Worm (Caenorhabditis elegans) whole organism, L4 larva: ENCODE results near the gene nhr-11.

ENCODE experiments used
- F49E8.2 ChIP-seq: sonication (generic microtip); optimal IDR thresholded peaks from 2 replicates; lab custom pipeline; 2016; ENCODE audit warnings: missing compliant biosample characterization, mild to moderate bottlenecking, missing genetic modification characterization, borderline replicate concordance
- R02D3.7 ChIP-seq: fragments of 150-350 bp; sonication (generic microtip); optimal IDR thresholded peaks from 3 replicates; lab custom pipeline; 2014; ENCODE audit warnings: missing biosample characterization, missing genetic modification characterization
- T26A8.4 ChIP-seq: fragments of 200-800 bp; sonication (Bioruptor generic); IDR thresholded peaks from 2 replicates; pipeline ENCODE4 v1.3.6; 2022; ENCODE audit warnings: missing genetic modification characterization, missing compliant biosample characterization
- ZK337.2 ChIP-seq: fragments of 200-800 bp; sonication (Bioruptor generic); IDR thresholded peaks from 2 replicates; pipeline ENCODE4 v1.3.6; 2022; ENCODE audit warnings: missing genetic modification reagents, missing genetic modification characterization, missing compliant biosample characterization
- aly-2 ChIP-seq: sonication (generic microtip); optimal IDR thresholded peaks from 2 replicates; lab custom pipeline; 2018; ENCODE audit warnings: missing biosample characterization, missing genetic modification characterization
- ama-1 ChIP-seq: fragments of 150-350 bp; optimal IDR thresholded peaks from 2 replicates; lab custom pipeline; 2014; ENCODE audit warnings: inconsistent platforms, mixed read lengths
- ceh-20 ChIP-seq: fragments of 200-800 bp; sonication (Bioruptor generic); IDR thresholded peaks from 2 replicates; pipeline ENCODE4 v1.3.6; 2022; ENCODE audit warnings: missing genetic modification reagents, missing genetic modification characterization, missing compliant biosample characterization
- ceh-32 ChIP-seq: sonication (generic microtip); optimal IDR thresholded peaks from 2 replicates; lab custom pipeline; 2016; ENCODE audit warnings: mild to moderate bottlenecking, missing genetic modification characterization, missing compliant biosample characterization; ENCODE audit not compliant: poor library complexity
- ces-1 ChIP-seq: fragments of 150-350 bp; sonication (generic microtip); optimal IDR thresholded peaks from 4 replicates; lab custom pipeline; 2014; ENCODE audit warnings: missing biosample characterization, missing genetic modification reagents, missing genetic modification characterization
- daf-16 ChIP-seq, 3 experiments: sonication (generic microtip); optimal IDR thresholded peaks; 2 replicates each; lab custom pipeline; 2016 to 2017; ENCODE audit warnings: missing genetic modification characterization in 3 of 3, missing genetic modification reagents in 3 of 3, mild to moderate bottlenecking in 2 of 3, missing compliant biosample characterization in 2 of 3, missing biosample characterization in 1 of 3, moderate library complexity in 1 of 3
- dmd-8 ChIP-seq: fragments of 200-800 bp; sonication (Bioruptor generic); IDR thresholded peaks from 2 replicates; pipeline ENCODE4 v1.3.6; 2022; ENCODE audit warnings: missing genetic modification characterization, missing compliant biosample characterization
- dmd-9 ChIP-seq: fragments of 200-800 bp; sonication (Bioruptor generic); IDR thresholded peaks from 2 replicates; pipeline ENCODE4 v1.3.6; 2022; ENCODE audit warnings: missing genetic modification reagents, missing genetic modification characterization, missing compliant biosample characterization
- duxl-1 ChIP-seq: sonication (generic microtip); optimal IDR thresholded peaks from 2 replicates; lab custom pipeline; 2016; ENCODE audit warnings: mild to moderate bottlenecking, missing genetic modification characterization, moderate library complexity, missing compliant biosample characterization; ENCODE audit not compliant: poor library complexity
- dve-1 ChIP-seq: sonication (generic microtip); optimal IDR thresholded peaks from 2 replicates; lab custom pipeline; 2017; ENCODE audit warnings: antibody characterized with exemption, mild to moderate bottlenecking, missing genetic modification characterization, missing compliant biosample characterization; ENCODE audit not compliant: insufficient read depth
- fkh-10 ChIP-seq: fragments of 150-350 bp; optimal IDR thresholded peaks from 2 replicates; lab custom pipeline; 2014; ENCODE audit warnings: missing biosample characterization, missing genetic modification reagents, missing genetic modification characterization
- gei-8 ChIP-seq: fragments of 200-800 bp; sonication (Bioruptor generic); optimal IDR thresholded peaks from 2 replicates; lab custom pipeline; 2018; ENCODE audit warnings: mild to moderate bottlenecking, missing genetic modification characterization, missing compliant biosample characterization
- hlh-30 ChIP-seq: sonication (generic microtip); optimal IDR thresholded peaks from 2 replicates; lab custom pipeline; 2017; ENCODE audit warnings: antibody characterized with exemption, mild to moderate bottlenecking, missing genetic modification characterization, missing compliant biosample characterization; ENCODE audit not compliant: insufficient read depth
- jun-1 ChIP-seq: fragments of 150-350 bp; optimal IDR thresholded peaks from 2 replicates; lab custom pipeline; 2014; ENCODE audit warnings: missing biosample characterization, missing genetic modification reagents, missing genetic modification characterization
- lim-7 ChIP-seq: fragments of 200-800 bp; sonication (Bioruptor generic); IDR thresholded peaks from 2 replicates; pipeline ENCODE4 v1.3.6; 2022; ENCODE audit warnings: missing genetic modification characterization, missing compliant biosample characterization
- lin-13 ChIP-seq: fragments of 150-350 bp; optimal IDR thresholded peaks from 2 replicates; lab custom pipeline; 2014; ENCODE audit warnings: missing biosample characterization, missing genetic modification reagents, missing genetic modification characterization
- lin-38 ChIP-seq: fragments of 200-800 bp; sonication (Bioruptor generic); IDR thresholded peaks from 2 replicates; pipeline ENCODE4 v1.3.6; 2022; ENCODE audit warnings: missing genetic modification reagents, missing genetic modification characterization, missing compliant biosample characterization
- lin-39 ChIP-seq: fragments of 150-350 bp; optimal IDR thresholded peaks from 2 replicates; lab custom pipeline; 2014; ENCODE audit warnings: missing biosample characterization, missing genetic modification reagents, missing genetic modification characterization
- lsy-2 ChIP-seq, 2 experiments: fragments of 150-350 bp in 1 of 2; sonication (generic microtip) in 1 of 2; optimal IDR thresholded peaks; 2 replicates each; lab custom pipeline; 2014 to 2017; ENCODE audit warnings: missing biosample characterization in 2 of 2, missing genetic modification characterization in 2 of 2
- madf-5 ChIP-seq, 2 experiments: fragments of 200-800 bp; sonication (Bioruptor generic); IDR thresholded peaks; 2 replicates each; pipeline ENCODE4 v1.3.6; 2022; ENCODE audit warnings: missing compliant biosample characterization in 2 of 2, missing genetic modification characterization in 2 of 2
- mep-1 ChIP-seq: fragments of 150-350 bp; sonication (generic microtip); optimal IDR thresholded peaks from 3 replicates; lab custom pipeline; 2014; ENCODE audit warnings: missing biosample characterization, missing genetic modification characterization
- mxl-2 ChIP-seq: fragments of 200-800 bp; sonication (Bioruptor generic); conservative IDR thresholded peaks from 2 replicates; pipeline ENCODE4 v1.3.6; 2022; ENCODE audit warnings: missing genetic modification reagents, missing genetic modification characterization, missing compliant biosample characterization
- nhr-11 ChIP-seq: fragments of 150-350 bp; optimal IDR thresholded peaks from 2 replicates; lab custom pipeline; 2014; ENCODE audit warnings: missing biosample characterization, missing genetic modification characterization
- nhr-237 ChIP-seq: sonication (generic microtip); optimal IDR thresholded peaks from 2 replicates; lab custom pipeline; 2017; ENCODE audit warnings: missing biosample characterization, missing genetic modification characterization
- nhr-25 ChIP-seq: sonication (generic microtip); optimal IDR thresholded peaks from 2 replicates; lab custom pipeline; 2017; ENCODE audit warnings: missing genetic modification characterization, mild to moderate bottlenecking, missing compliant biosample characterization, antibody characterized with exemption, moderate library complexity, borderline replicate concordance; ENCODE audit not compliant: insufficient read depth
- nhr-41 ChIP-seq: fragments of 200-800 bp; sonication (Bioruptor generic); IDR thresholded peaks from 2 replicates; pipeline ENCODE4 v1.3.6; 2022; ENCODE audit warnings: missing genetic modification reagents, missing genetic modification characterization, missing compliant biosample characterization
- nhr-6 ChIP-seq: fragments of 150-350 bp; optimal IDR thresholded peaks from 2 replicates; lab custom pipeline; 2014; ENCODE audit warnings: missing biosample characterization, missing genetic modification characterization
- nhr-76 ChIP-seq: fragments of 150-350 bp; optimal IDR thresholded peaks from 2 replicates; lab custom pipeline; 2014; ENCODE audit warnings: missing biosample characterization, missing genetic modification characterization
- php-3 ChIP-seq: fragments of 200-800 bp; sonication (Bioruptor generic); IDR thresholded peaks from 2 replicates; pipeline ENCODE4 v1.3.6; 2022; ENCODE audit warnings: missing genetic modification reagents, missing genetic modification characterization, missing compliant biosample characterization
- pqm-1 ChIP-seq: sonication (generic microtip); optimal IDR thresholded peaks from 2 replicates; lab custom pipeline; 2017; ENCODE audit warnings: missing biosample characterization, missing genetic modification characterization
- saeg-2 ChIP-seq: fragments of 200-800 bp; sonication (Bioruptor generic); IDR thresholded peaks from 2 replicates; pipeline ENCODE4 v1.3.6; 2022; ENCODE audit warnings: missing genetic modification reagents, missing genetic modification characterization, missing compliant biosample characterization
- sdz-12 ChIP-seq: fragments of 200-800 bp; sonication (Bioruptor generic); optimal IDR thresholded peaks from 2 replicates; lab custom pipeline; 2018; ENCODE audit warnings: mild to moderate bottlenecking, missing genetic modification characterization, missing compliant biosample characterization
- set-16 ChIP-seq: fragments of 200-800 bp; sonication (Bioruptor generic); IDR thresholded peaks from 2 replicates; pipeline ENCODE4 v1.3.6; 2022; ENCODE audit warnings: missing genetic modification reagents, missing genetic modification characterization, missing compliant biosample characterization
- tra-1 ChIP-seq: fragments of 200-800 bp; sonication (Bioruptor generic); IDR thresholded peaks from 2 replicates; pipeline ENCODE4 v1.3.6; 2022; ENCODE audit warnings: missing genetic modification reagents, missing genetic modification characterization, missing compliant biosample characterization
- unc-130 ChIP-seq: sonication (generic microtip); optimal IDR thresholded peaks from 2 replicates; lab custom pipeline; 2016; ENCODE audit warnings: missing genetic modification reagents, missing genetic modification characterization, missing compliant biosample characterization
- unc-62 ChIP-seq, 3 experiments: fragments of 150-350 bp in 1 of 3; sonication (generic microtip); optimal IDR thresholded peaks in 2 of 3; peaks in 1 of 3; 1 replicate in 1 of 3; 2 replicates in 2 of 3; lab custom pipeline; 2014 to 2017; ENCODE audit warnings: missing biosample characterization in 3 of 3, missing genetic modification characterization in 3 of 3, missing genetic modification reagents in 3 of 3, missing genotype in 1 of 3
- vab-7 ChIP-seq: fragments of 200-800 bp; sonication (Bioruptor generic); IDR thresholded peaks from 2 replicates; pipeline ENCODE4 v1.3.6; 2022; ENCODE audit warnings: missing genetic modification reagents, missing genetic modification characterization, missing compliant biosample characterization
- zfp-3 ChIP-seq: fragments of 200-800 bp; sonication (Bioruptor generic); conservative IDR thresholded peaks from 2 replicates; pipeline ENCODE4 v1.3.6; 2022; ENCODE audit warnings: missing genetic modification reagents, missing genetic modification characterization, missing compliant biosample characterization
- zip-11 ChIP-seq: fragments of 200-800 bp; sonication (Bioruptor generic); IDR thresholded peaks from 2 replicates; pipeline ENCODE4 v1.3.6; 2022; ENCODE audit warnings: missing genetic modification characterization, missing compliant biosample characterization
- ztf-7 ChIP-seq: fragments of 150-350 bp; optimal IDR thresholded peaks from 2 replicates; lab custom pipeline; 2014; ENCODE audit warnings: missing biosample characterization, missing genetic modification characterization

The nhr-11 gene

DNA sequence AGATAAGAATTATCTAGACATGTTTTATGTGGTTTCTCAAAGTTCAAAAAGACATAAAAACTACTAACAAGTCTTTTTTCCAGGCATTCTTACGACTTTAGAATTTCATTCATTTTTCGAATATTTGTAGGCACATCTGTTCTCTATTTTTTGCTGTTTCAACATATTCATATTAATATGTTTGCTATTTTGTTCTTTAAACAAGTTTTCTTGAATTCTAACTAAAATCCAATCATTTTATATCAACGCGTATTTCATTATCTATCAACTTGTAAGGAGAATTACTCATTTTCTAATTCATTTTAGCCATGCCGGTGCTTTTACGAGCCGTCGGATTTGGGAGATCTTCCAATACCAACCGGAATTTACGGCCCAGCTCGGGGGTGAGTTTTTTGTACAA lies 12.3 kb downstream of the nhr-11 start, which contains the start of gene twk-8:
twk-8 (plus strand) TSS at position 301 of the 400 bp plus-strand sequence.
- TF ChIP-seq dmd-9, result no peak
- no peak for TF ChIP-seq tra-1 (GFP tag; lab: Robert Waterston, UW)
- TF ChIP-seq unc-130, result no peak
- TF ChIP-seq pqm-1 (tag; lab: Kevin White, UChicago), result no peak
- no peak for TF ChIP-seq madf-5 (GFP tag; IDR thresholded peaks at IDR 0.05; lab: Robert Waterston, UW)
- no peak for TF ChIP-seq nhr-41 (GFP tag; lab: Robert Waterston, UW)
- TF ChIP-seq F49E8.2 (tag; lab: Kevin White, UChicago), result no peak
- TF ChIP-seq sdz-12 (GFP tag; lab: Kevin White, UChicago), result no peak
- TF ChIP-seq nhr-6, result no peak
- TF ChIP-seq T26A8.4 (GFP tag; lab: Robert Waterston, UW), result no peak
- TF ChIP-seq aly-2, result no peak

ce11 chrIV:9088294-9088693 lies 18.5 kb downstream of the nhr-11 start, which contains the start of gene msa-1:
msa-1 (plus strand) TSS chrIV:9088594.
- no peak for TF ChIP-seq jun-1 (tag; lab: Kevin White, UChicago)
- TF ChIP-seq lin-38, result no peak
- TF ChIP-seq dmd-9, result no peak
- TF ChIP-seq unc-130, result no peak
- TF ChIP-seq lin-13, result no peak
- no peak for TF ChIP-seq vab-7 (GFP tag; lab: Robert Waterston, UW)
- no peak for TF ChIP-seq nhr-25 (tag; lab: Kevin White, UChicago)
- no peak for TF ChIP-seq dmd-8 (GFP tag; lab: Robert Waterston, UW)
- no peak for TF ChIP-seq set-16 (GFP tag; lab: Robert Waterston, UW)
- TF ChIP-seq lin-39 (tag; lab: Kevin White, UChicago), result no peak
- no peak for TF ChIP-seq hlh-30 (tag; lab: Kevin White, UChicago)
- TF ChIP-seq saeg-2, result no peak
- no peak for TF ChIP-seq gei-8 (GFP tag; lab: Kevin White, UChicago)
- TF ChIP-seq ZK337.2 (GFP tag; lab: Robert Waterston, UW), result no peak

ce11 chrIV:9090538-9091195 lies 20.9 kb downstream of the nhr-11 start:
- TF ChIP-seq daf-16 (GFP tag; optimal IDR thresholded peaks at IDR 0.05; lab: Kevin White, UChicago) (no peak), daf-16 (tag; optimal IDR thresholded peaks at IDR 0.05; lab: Kevin White, UChicago) (no peak), vab-7 (GFP tag; lab: Robert Waterston, UW) (no peak), lsy-2 (tag; optimal IDR thresholded peaks at IDR 0.05; lab: Kevin White, UChicago) (no peak), lim-7 (GFP tag; lab: Robert Waterston, UW) (no peak), ama-1 (lab: Kevin White, UChicago) (no peak), fkh-10 (GFP tag; lab: Kevin White, UChicago) (no peak), unc-62 (GFP tag; optimal IDR thresholded peaks at IDR 0.05 in 1 of 2; lab: Kevin White, UChicago) (peak in 1 of 2 experiments; percentile 32), unc-62 (tag; optimal IDR thresholded peaks at IDR 0.05; lab: Kevin White, UChicago) (no peak), dve-1 (tag; lab: Kevin White, UChicago) (no peak), hlh-30 (tag; lab: Kevin White, UChicago) (peak; percentile 60)

ce11 chrIV:9092011-9092410 lies 22.2 kb downstream of the nhr-11 start:
- TF ChIP-seq nhr-11 (tag; lab: Kevin White, UChicago) (no peak), ceh-20 (GFP tag; lab: Robert Waterston, UW) (no peak), duxl-1 (tag; lab: Kevin White, UChicago) (no peak), zfp-3 (GFP tag; lab: Robert Waterston, UW) (no peak), R02D3.7 (tag; lab: Kevin White, UChicago) (no peak), lim-7 (GFP tag; lab: Robert Waterston, UW) (no peak), zip-11 (no peak), ceh-32 (tag; lab: Kevin White, UChicago) (no peak), nhr-76 (tag; lab: Kevin White, UChicago) (no peak), ama-1 (lab: Kevin White, UChicago) (no peak), ces-1 (GFP tag; lab: Kevin White, UChicago) (peak; percentile 93), nhr-237 (tag; lab: Kevin White, UChicago) (no peak), gei-8 (GFP tag; lab: Kevin White, UChicago) (no peak), ztf-7 (no peak), mxl-2 (GFP tag; lab: Robert Waterston, UW) (no peak), php-3 (no peak), mep-1 (peak; percentile 11)
